Worm (Caenorhabditis elegans) whole organism, midembryonic: ENCODE results near the gene atg-10.

Source experiments
- T22C8.4 ChIP-seq: fragments of 200-800 bp; sonication (Bioruptor generic); IDR thresholded peaks from 2 replicates; pipeline ENCODE4 v1.3.6; 2022; ENCODE audit warnings: missing genetic modification characterization, missing compliant biosample characterization
- flt-1 ChIP-seq: fragments of 200-800 bp; sonication (Bioruptor generic); IDR thresholded peaks from 2 replicates; pipeline ENCODE4 v1.3.6; 2022; ENCODE audit warnings: missing genetic modification characterization, missing compliant biosample characterization
- med-1 ChIP-seq: sonication (generic microtip); optimal IDR thresholded peaks from 2 replicates; lab custom pipeline; 2017; ENCODE audit warnings: missing genetic modification characterization, mild to moderate bottlenecking, missing compliant biosample characterization, antibody characterized with exemption, missing genetic modification reagents; ENCODE audit not compliant: insufficient read depth
- ref-1 ChIP-seq: fragments of 200-800 bp; sonication (Bioruptor generic); conservative IDR thresholded peaks from 2 replicates; pipeline ENCODE4 v1.3.6; 2022; ENCODE audit warnings: missing genetic modification reagents, missing genetic modification characterization, missing compliant biosample characterization
- tab-1 ChIP-seq: fragments of 200-800 bp; sonication (Bioruptor generic); IDR thresholded peaks from 2 replicates; pipeline ENCODE4 v1.3.6; 2022; ENCODE audit warnings: missing genetic modification characterization, missing compliant biosample characterization

ce11 chrII:8670835-8671234, 11.9 kb downstream of the atg-10 start:
- TF ChIP-seq tab-1 (no peak), T22C8.4 (no peak), ref-1 (GFP tag; lab: Robert Waterston, UW) (no peak), flt-1 (GFP tag; lab: Robert Waterston, UW) (no peak), med-1 (no peak)
